Worm (Caenorhabditis elegans) whole organism, early embryonic: Measurements from ENCODE around the gene act-1.

ENCODE experiments used
- B0310.2 ChIP-seq: sonication (generic microtip); optimal IDR thresholded peaks from 2 replicates; lab custom pipeline; 2016; ENCODE audit warnings: mild to moderate bottlenecking, missing genetic modification characterization, missing compliant biosample characterization
- ama-1 ChIP-seq: fragments of 150-350 bp; optimal IDR thresholded peaks from 2 replicates; lab custom pipeline; 2014
- ceh-13 ChIP-seq: fragments of 200-800 bp; sonication (Bioruptor generic); optimal IDR thresholded peaks from 2 replicates; lab custom pipeline; 2018; ENCODE audit warnings: mild to moderate bottlenecking, missing genetic modification characterization, missing compliant biosample characterization
- ceh-36 ChIP-seq: sonication (generic microtip); optimal IDR thresholded peaks from 2 replicates; lab custom pipeline; 2016; ENCODE audit warnings: missing genetic modification characterization, inconsistent platforms, missing compliant biosample characterization
- ets-7 ChIP-seq: sonication (generic microtip); optimal IDR thresholded peaks from 2 replicates; lab custom pipeline; 2016; ENCODE audit warnings: missing genotype, missing genetic modification characterization, missing compliant biosample characterization
- flt-1 ChIP-seq: fragments of 200-800 bp; sonication (Bioruptor generic); IDR thresholded peaks from 2 replicates; pipeline ENCODE4 v1.3.6; 2022; ENCODE audit warnings: missing genetic modification characterization, missing compliant biosample characterization
- hmbx-1 ChIP-seq: sonication (generic microtip); optimal IDR thresholded peaks from 2 replicates; lab custom pipeline; 2016; ENCODE audit warnings: mild to moderate bottlenecking, missing genetic modification characterization, missing compliant biosample characterization
- hmg-4 ChIP-seq: fragments of 200-800 bp; sonication (Bioruptor generic); optimal IDR thresholded peaks from 2 replicates; lab custom pipeline; 2018; ENCODE audit warnings: mild to moderate bottlenecking, missing genetic modification characterization, missing compliant biosample characterization
- pes-1 ChIP-seq: fragments of 200-800 bp; sonication (Bioruptor generic); IDR thresholded peaks from 2 replicates; pipeline ENCODE4 v1.3.6; 2022; ENCODE audit warnings: missing genetic modification reagents, missing genetic modification characterization, missing compliant biosample characterization
- scrt-1 ChIP-seq: fragments of 200-800 bp; sonication (Bioruptor generic); IDR thresholded peaks from 2 replicates; pipeline ENCODE4 v1.3.6; 2022; ENCODE audit warnings: missing genetic modification characterization, missing compliant biosample characterization
- sea-1 ChIP-seq: fragments of 200-800 bp; sonication (Bioruptor generic); conservative IDR thresholded peaks from 2 replicates; pipeline ENCODE4 v1.3.6; 2022; ENCODE audit warnings: missing genetic modification characterization, missing compliant biosample characterization
- tbx-37 ChIP-seq: fragments of 200-800 bp; sonication (Bioruptor generic); conservative IDR thresholded peaks from 2 replicates; pipeline ENCODE4 v1.3.6; 2022; ENCODE audit warnings: missing genetic modification reagents, missing genetic modification characterization, missing compliant biosample characterization
- tra-4 ChIP-seq: sonication (generic microtip); optimal IDR thresholded peaks from 2 replicates; lab custom pipeline; 2017; ENCODE audit warnings: missing genetic modification characterization, missing compliant biosample characterization

- TF ChIP-seq tra-4 (tag; lab: Kevin White, UChicago) (no peak), scrt-1 (GFP tag; lab: Robert Waterston, UW) (no peak), ama-1 (lab: Kevin White, UChicago) (no peak), ceh-36 (no peak), ets-7 (tag; lab: Kevin White, UChicago) (no peak), sea-1 (GFP tag; lab: Robert Waterston, UW) (no peak), tbx-37 (no peak), B0310.2 (tag; lab: Kevin White, UChicago) (no peak), hmbx-1 (tag; lab: Kevin White, UChicago) (no peak), flt-1 (no peak), pes-1 (GFP tag; lab: Robert Waterston, UW) (no peak), ceh-13 (GFP tag; lab: Kevin White, UChicago) (no peak), hmg-4 (GFP tag; lab: Kevin White, UChicago) (no peak)
These were observed 23.6 kb downstream of the act-1 start for ce11 chrV:11104408-11104807.
